Worm (Caenorhabditis elegans) whole organism, early embryonic: Measurements from ENCODE around the gene epg-6.

Experiments
- B0310.2 ChIP-seq: sonication (generic microtip); optimal IDR thresholded peaks from 2 replicates; lab custom pipeline; 2016; ENCODE audit warnings: mild to moderate bottlenecking, missing genetic modification characterization, missing compliant biosample characterization
- flt-1 ChIP-seq: fragments of 200-800 bp; sonication (Bioruptor generic); IDR thresholded peaks from 2 replicates; pipeline ENCODE4 v1.3.6; 2022; ENCODE audit warnings: missing genetic modification characterization, missing compliant biosample characterization

DNA sequence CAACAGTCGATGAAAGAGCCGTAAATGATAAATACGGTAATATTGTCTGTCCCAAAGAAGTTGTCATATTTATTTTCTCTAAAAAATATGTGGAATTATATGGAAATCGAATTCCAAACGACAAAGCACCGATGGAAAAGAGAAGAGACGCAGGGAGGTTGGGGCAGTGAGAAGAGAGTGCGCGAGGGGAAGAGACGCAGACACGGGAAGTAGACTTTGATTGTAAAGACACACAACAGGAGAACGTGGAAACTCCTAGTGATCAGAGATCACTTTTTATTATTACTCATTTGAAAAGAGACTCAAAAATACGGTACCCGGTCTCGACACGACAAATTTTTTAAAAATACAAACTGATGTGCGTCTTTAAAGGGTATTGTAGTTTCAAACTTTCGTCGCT is 28.4 kb upstream of the epg-6 start:
- TF ChIP-seq B0310.2 (tag; lab: Kevin White, UChicago) (no peak), flt-1 (no peak)
